Worm (Caenorhabditis elegans): ENCODE results near the gene scl-18.

DNA sequence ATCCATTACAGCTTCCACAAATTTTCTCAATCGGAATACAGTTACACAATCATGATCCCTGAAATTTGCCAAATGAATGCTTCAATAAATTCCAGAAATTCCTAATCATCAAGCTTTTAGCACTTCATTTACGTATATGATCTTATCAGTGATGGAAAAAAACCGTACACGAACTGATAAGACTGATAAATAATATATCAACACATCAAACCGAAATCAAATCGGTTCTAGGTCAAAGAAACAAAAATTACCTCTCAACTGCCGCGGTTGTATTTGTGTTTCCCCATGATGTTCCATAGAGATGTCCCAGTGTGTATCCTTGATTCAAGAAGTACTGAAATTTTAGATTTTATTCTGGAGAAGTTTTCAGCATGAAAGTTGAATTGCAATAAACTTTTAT is 16.8 kb upstream of the scl-18 start:
- no peak for TF ChIP-seq ceh-9 (tag; optimal IDR thresholded peaks at IDR 0.05)
- TF ChIP-seq fkh-10 (GFP tag; optimal IDR thresholded peaks at IDR 0.05): no peak
- TF ChIP-seq ama-1 (optimal IDR thresholded peaks at IDR 0.05): no peak
- no peak for TF ChIP-seq ceh-14 (tag; optimal IDR thresholded peaks at IDR 0.05)
- TF ChIP-seq ref-2 (tag; optimal IDR thresholded peaks at IDR 0.05): no peak
- no peak for TF ChIP-seq pax-1 (tag; optimal IDR thresholded peaks at IDR 0.05)
- TF ChIP-seq ceh-30 (tag; optimal IDR thresholded peaks at IDR 0.05): no peak
- no peak for TF ChIP-seq tbx-2 (tag; optimal IDR thresholded peaks at IDR 0.05)
